Worm (Caenorhabditis elegans): ENCODE data around the gene kmo-1.

DNA sequence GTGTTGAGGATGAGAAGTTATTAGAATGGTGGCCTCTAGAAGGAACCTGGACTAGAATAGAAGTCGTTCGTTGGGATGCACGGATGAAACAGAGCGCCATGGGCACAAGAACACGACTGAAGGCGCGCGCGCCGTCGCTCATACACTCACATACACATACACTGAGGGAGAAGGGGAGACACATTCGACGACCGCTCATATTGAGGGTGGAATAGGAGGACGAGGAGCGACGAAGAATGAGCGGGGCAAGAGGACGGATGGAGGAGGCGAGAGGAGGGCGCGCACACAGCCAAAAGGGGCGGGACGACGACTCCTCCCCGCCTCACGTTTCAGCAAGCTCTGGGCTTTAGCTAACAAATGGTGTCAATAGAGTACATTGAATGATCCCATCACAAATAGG, 31.5 kb downstream of the kmo-1 start:
- no peak for TF ChIP-seq nhr-76 (tag; optimal IDR thresholded peaks at IDR 0.05)
- no peak for TF ChIP-seq snpc-4 (tag; optimal IDR thresholded peaks at IDR 0.05)

Measured in whole organism, mixed stage, embryonic.